Fruit fly (Drosophila melanogaster): ENCODE results near the gene Dlip1.

The Dlip1 gene

DNA sequence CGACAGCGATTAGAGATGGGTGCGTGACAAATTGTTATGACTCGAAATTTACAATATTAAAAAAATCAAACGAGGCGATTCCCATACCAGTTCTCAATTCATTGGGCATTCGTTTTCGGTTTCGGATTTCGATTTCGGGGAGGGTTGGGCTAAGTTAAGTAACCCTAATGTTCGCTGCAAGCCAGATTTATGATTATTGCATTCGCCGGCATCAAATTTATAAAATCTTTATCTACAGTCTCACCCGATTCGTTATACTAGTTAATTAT is 30.5 kb upstream of the Dlip1 start:
- TF ChIP-seq svp (GFP tag) (no peak), CG8632 (GFP tag; optimal IDR thresholded peaks at IDR 0.05) (no peak), spab (GFP tag; optimal IDR thresholded peaks at IDR 0.05) (no peak), CG32006 (GFP tag; optimal IDR thresholded peaks at IDR 0.05) (no peak), eg (GFP tag; IDR thresholded peaks at IDR 0.05) (no peak)

DNA sequence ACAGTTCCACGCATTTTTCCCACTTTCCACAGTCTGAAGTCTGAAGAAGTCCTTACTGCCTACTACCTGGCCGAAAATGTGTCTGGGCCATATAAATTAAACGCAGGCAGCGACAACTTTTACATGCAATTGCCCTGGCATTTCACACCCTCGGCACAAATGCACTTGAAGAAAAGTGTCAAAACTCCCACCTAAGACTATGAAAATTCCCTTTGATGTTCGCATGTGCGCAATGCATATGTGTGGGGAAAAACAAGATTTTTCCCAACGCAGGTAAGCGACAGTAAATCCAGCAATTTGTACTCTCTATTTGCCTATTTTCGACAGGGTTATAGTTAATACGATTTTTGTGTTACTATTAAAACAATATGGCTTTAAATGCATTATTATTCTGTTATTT is 29.0 kb upstream of the Dlip1 start:
- TF ChIP-seq Hr39 (GFP tag; optimal IDR thresholded peaks at IDR 0.05), result no peak
- TF ChIP-seq CG8119 (GFP tag; IDR thresholded peaks at IDR 0.05), result no peak
- TF ChIP-seq CG8319 (GFP tag; optimal IDR thresholded peaks at IDR 0.05), result no peak
- no peak for TF ChIP-seq CG6163 (GFP tag; IDR thresholded peaks at IDR 0.05)
- no peak for TF ChIP-seq OdsH (GFP tag; optimal IDR thresholded peaks at IDR 0.05)
- TF ChIP-seq Hr38 (GFP tag; optimal IDR thresholded peaks at IDR 0.05), result no peak
- no peak for TF ChIP-seq CG3032 (tag; optimal IDR thresholded peaks at IDR 0.05)
- no peak for TF ChIP-seq CG32006 (GFP tag; optimal IDR thresholded peaks at IDR 0.05)
- TF ChIP-seq fd85E (GFP tag; optimal IDR thresholded peaks at IDR 0.05), result no peak
- TF ChIP-seq dac (GFP tag; optimal IDR thresholded peaks at IDR 0.05), result no peak
- no peak for TF ChIP-seq Sox14 (GFP tag; optimal IDR thresholded peaks at IDR 0.05)
- TF ChIP-seq salr (GFP tag; optimal IDR thresholded peaks at IDR 0.05), result no peak
- no peak for TF ChIP-seq CG1621 (tag; optimal IDR thresholded peaks at IDR 0.05)
- TF ChIP-seq acj6 (GFP tag; optimal IDR thresholded peaks at IDR 0.05), result no peak
- no peak for TF ChIP-seq CG10631 (GFP tag; optimal IDR thresholded peaks at IDR 0.05)
- TF ChIP-seq spab (GFP tag; optimal IDR thresholded peaks at IDR 0.05), result no peak
- no peak for TF ChIP-seq fd59A (GFP tag; optimal IDR thresholded peaks at IDR 0.05)
- TF ChIP-seq lz (GFP tag; optimal IDR thresholded peaks at IDR 0.05), result no peak
- no peak for TF ChIP-seq CG8632 (GFP tag; optimal IDR thresholded peaks at IDR 0.05)
- TF ChIP-seq CG7368 (GFP tag; optimal IDR thresholded peaks at IDR 0.05), result no peak

- no peak for TF ChIP-seq dsx (GFP tag; optimal IDR thresholded peaks at IDR 0.05; ENCODE audit: poor library complexity, severe bottlenecking)
- TF ChIP-seq CG34406 (GFP tag; optimal IDR thresholded peaks at IDR 0.05), result no peak
Observed at dm6 chrX:9130243-9130642, 28.2 kb upstream of the Dlip1 start.

DNA sequence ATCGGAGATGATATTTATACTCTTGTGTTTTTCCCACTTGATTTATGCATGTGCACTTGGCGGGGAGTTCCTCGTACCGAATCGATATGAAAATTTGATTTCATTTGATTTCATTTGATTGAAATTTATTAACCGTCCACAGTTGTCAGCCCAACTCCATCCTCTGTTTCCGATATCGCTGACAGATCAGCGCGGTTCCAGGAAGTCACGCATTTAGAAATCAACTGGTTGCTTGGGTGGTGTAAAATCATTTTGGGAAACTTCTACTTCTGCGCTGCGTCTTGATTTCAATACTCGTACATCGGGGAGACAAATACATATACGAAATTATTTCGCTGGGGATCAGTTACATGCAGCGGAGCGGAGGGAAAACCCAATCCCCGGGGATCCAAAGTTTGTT is 26.9 kb upstream of the Dlip1 start:
- TF ChIP-seq esn (GFP tag; optimal IDR thresholded peaks at IDR 0.05) (no peak), Met (GFP tag; optimal IDR thresholded peaks at IDR 0.05) (no peak), Eip78C (GFP tag) (no peak), dac (GFP tag; optimal IDR thresholded peaks at IDR 0.05) (no peak)

- no peak for TF ChIP-seq CG34406 (GFP tag; optimal IDR thresholded peaks at IDR 0.05)
- TF ChIP-seq Met (GFP tag; optimal IDR thresholded peaks at IDR 0.05), result no peak
- no peak for TF ChIP-seq CG11902 (GFP tag; optimal IDR thresholded peaks at IDR 0.05)
- TF ChIP-seq acj6 (GFP tag; optimal IDR thresholded peaks at IDR 0.05), result no peak
Observed at dm6 chrX:9132589-9133237, 25.7 kb upstream of the Dlip1 start.

DNA sequence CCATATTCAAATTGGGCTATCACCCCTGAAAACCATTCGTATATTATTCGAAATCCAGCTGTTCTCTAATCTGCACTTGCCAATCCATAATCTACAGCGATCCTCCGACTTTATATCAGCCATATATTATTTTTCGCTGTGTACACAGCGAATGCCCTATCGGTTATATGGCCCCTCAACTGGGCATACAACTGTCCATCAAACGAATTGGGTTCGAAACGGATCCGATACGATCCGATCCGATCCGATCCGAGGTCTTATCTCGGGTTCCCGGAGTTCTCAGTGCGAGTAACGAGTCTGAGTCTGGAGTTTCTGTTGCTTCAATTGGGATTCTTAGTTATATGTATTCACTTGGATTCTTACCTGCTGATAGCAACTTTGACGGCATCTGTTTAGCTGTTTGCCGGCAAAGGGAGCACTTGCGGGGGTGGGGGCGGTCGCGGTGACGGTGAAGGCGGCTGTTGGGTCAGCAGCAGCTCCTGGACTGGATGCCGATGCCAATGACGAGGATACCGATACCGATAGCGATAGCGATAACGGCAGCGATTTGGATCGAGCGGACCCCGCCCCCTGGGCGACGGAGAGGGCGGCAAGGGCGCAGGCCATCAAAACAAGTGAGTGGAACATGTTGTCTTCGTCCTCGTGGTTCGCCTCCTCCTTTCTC is 24.7 kb upstream of the Dlip1 start:
- TF ChIP-seq vri (GFP tag; optimal IDR thresholded peaks at IDR 0.05) (no peak), Ets96B (tag; optimal IDR thresholded peaks at IDR 0.05) (no peak), svp (GFP tag) (peak; percentile 86)
